Fruit fly (Drosophila melanogaster): ENCODE results near the gene RpL26.

RpL26 gene

dm6 chr3L:18881613-18882012 is 17.1 kb upstream of the RpL26 start:
- no peak for TF ChIP-seq cnc (optimal IDR thresholded peaks at IDR 0.05)
- TF ChIP-seq kay (GFP tag; ENCODE audit: borderline replicate concordance) = no peak
- no peak for TF ChIP-seq CG12768 (GFP tag; optimal IDR thresholded peaks at IDR 0.05)
- TF ChIP-seq cic (GFP tag; optimal IDR thresholded peaks at IDR 0.05) = no peak

DNA sequence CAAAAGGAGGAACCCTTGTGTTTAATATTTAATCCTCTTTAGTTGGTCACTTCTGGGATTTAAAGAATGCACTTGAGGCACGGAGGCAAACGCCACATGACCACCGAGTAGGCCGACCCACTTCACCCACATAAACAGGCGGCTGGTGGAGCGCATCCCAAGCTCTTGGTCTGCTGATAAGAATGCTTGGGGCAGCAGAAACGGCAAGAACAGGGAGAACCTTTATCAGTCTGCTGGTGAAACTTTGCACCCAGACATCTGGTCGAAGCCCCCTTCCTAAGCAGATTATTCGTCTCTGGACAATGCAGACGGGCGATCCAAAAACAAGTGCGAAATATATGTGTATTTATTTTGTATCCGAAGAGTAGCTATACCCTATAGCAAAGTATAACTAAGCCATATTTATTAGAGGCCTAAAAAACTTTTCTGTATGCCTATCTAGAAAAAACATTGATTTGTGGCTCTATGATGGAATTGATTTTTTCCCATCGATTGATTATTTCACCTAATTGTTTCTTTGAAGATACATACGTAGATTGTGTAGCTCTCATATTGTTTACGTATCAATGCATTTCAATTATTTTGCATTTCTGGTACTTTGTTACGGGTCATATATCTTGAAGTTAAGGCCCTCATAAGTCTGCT is 9.3 kb upstream of the RpL26 start:
- no peak for TF ChIP-seq cnc (optimal IDR thresholded peaks at IDR 0.05)
- TF ChIP-seq pad (GFP tag; optimal IDR thresholded peaks at IDR 0.05) = no peak
- no peak for TF ChIP-seq bab1 (GFP tag; optimal IDR thresholded peaks at IDR 0.05)
- TF ChIP-seq CG12768 (GFP tag; optimal IDR thresholded peaks at IDR 0.05) = peak; percentile 50
- TF ChIP-seq CG5204 (GFP tag; optimal IDR thresholded peaks at IDR 0.05) = no peak
- TF ChIP-seq Hr96 (GFP tag; optimal IDR thresholded peaks at IDR 0.05) = no peak
- no peak for TF ChIP-seq kay (GFP tag; ENCODE audit: borderline replicate concordance)
- no peak for TF ChIP-seq CG7045 (GFP tag; optimal IDR thresholded peaks at IDR 0.05)
- TF ChIP-seq CG14711 (tag; optimal IDR thresholded peaks at IDR 0.05) = no peak
- no peak for TF ChIP-seq CG33017 (tag; optimal IDR thresholded peaks at IDR 0.05)
- TF ChIP-seq cic (GFP tag; optimal IDR thresholded peaks at IDR 0.05) = peak; percentile 51
- peak; percentile 50 for TF ChIP-seq tj (GFP tag; optimal IDR thresholded peaks at IDR 0.05)
- no peak for TF ChIP-seq Crg-1 (GFP tag; optimal IDR thresholded peaks at IDR 0.05)
- TF ChIP-seq ovo (GFP tag; optimal IDR thresholded peaks at IDR 0.05) = no peak
- TF ChIP-seq Clk (GFP tag; optimal IDR thresholded peaks at IDR 0.05) = no peak
- no peak for TF ChIP-seq toe (GFP tag; optimal IDR thresholded peaks at IDR 0.05)
- TF ChIP-seq Mnt (GFP tag; optimal IDR thresholded peaks at IDR 0.05) = no peak
- no peak for TF ChIP-seq CG7101 (tag; optimal IDR thresholded peaks at IDR 0.05)

DNA sequence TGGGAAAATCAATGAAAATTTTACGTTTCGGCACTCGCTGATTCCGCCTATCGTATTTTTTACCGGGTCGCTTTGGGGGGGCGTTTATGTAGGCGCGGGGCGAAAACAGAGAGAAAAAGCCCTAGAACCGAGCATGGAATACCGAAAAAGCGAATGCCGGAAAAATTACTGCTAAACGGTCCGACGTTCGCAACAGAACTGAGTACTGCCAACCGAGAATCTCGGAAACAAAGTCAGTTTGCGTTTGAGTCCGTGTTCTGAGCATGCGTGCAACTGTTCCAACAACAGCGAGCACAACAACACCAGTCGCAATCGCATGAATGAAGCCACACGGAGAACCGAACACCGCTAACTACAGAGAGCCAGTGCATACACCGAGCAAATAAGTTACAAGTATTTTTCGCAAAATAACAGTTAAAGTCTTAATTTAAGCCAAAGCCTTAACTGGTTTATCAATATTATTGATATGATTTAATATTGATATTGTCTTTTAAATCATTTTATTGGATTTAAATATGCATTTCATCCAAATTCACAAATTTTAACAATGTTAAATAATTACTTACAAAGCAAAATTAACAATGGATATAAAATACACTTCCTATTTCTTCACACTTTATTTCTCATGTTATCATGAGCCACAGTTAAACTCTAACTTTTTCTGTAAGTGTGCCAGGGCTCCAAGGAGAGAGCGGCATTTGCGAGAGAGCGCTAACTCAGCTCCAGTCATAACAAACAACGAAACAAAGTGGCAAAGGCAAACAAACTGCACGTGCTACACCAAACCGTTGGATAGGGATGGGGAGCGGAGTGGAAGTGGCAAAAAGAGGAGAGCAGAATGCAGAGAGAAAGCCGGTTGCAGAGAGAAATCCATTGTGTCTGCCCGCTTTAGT is 8.1 kb upstream of the RpL26 start, which contains the start of gene CG3961:
TSS of gene CG3961 (minus strand) at position 201 of the 893 bp plus-strand sequence.
- TF ChIP-seq CG7045 (GFP tag; optimal IDR thresholded peaks at IDR 0.05) (peak; percentile 97), CG33017 (tag; optimal IDR thresholded peaks at IDR 0.05) (peak; percentile 94), Mnt (GFP tag; optimal IDR thresholded peaks at IDR 0.05) (peak; percentile 84), bab1 (GFP tag; optimal IDR thresholded peaks at IDR 0.05) (peak; percentile 93), Clk (GFP tag; optimal IDR thresholded peaks at IDR 0.05) (peak; percentile 84), toe (GFP tag; optimal IDR thresholded peaks at IDR 0.05) (peak; percentile 91), tj (GFP tag; optimal IDR thresholded peaks at IDR 0.05) (peak; percentile 90), pad (GFP tag; optimal IDR thresholded peaks at IDR 0.05) (peak; percentile 89), Crg-1 (GFP tag; optimal IDR thresholded peaks at IDR 0.05) (peak; percentile 76), kay (GFP tag; ENCODE audit: borderline replicate concordance) (peak; percentile 90), CG5204 (GFP tag; optimal IDR thresholded peaks at IDR 0.05) (peak; percentile 93), CG14711 (tag; optimal IDR thresholded peaks at IDR 0.05) (peak; percentile 87), ovo (GFP tag; optimal IDR thresholded peaks at IDR 0.05) (peak; percentile 82), cic (GFP tag; optimal IDR thresholded peaks at IDR 0.05) (peak; percentile 93), CG12768 (GFP tag; optimal IDR thresholded peaks at IDR 0.05) (peak; percentile 94), cnc (optimal IDR thresholded peaks at IDR 0.05) (no peak), Hr96 (GFP tag; optimal IDR thresholded peaks at IDR 0.05) (peak; percentile 80), CG7101 (tag; optimal IDR thresholded peaks at IDR 0.05) (peak; percentile 91), CG1620 (GFP tag; optimal IDR thresholded peaks at IDR 0.05) (peak; percentile 83), CG11617 (GFP tag; optimal IDR thresholded peaks at IDR 0.05) (peak; percentile 98)

dm6 chr3L:18891986-18892385 is 6.7 kb upstream of the RpL26 start, which contains the start of gene NijB:
TSS of gene NijB (plus strand) at chr3L:18892383.
- TF ChIP-seq CG11617 (GFP tag; optimal IDR thresholded peaks at IDR 0.05) (no peak), kay (GFP tag; ENCODE audit: borderline replicate concordance) (no peak), bab1 (GFP tag; optimal IDR thresholded peaks at IDR 0.05) (no peak), Hr96 (GFP tag; optimal IDR thresholded peaks at IDR 0.05) (no peak), toe (GFP tag; optimal IDR thresholded peaks at IDR 0.05) (no peak), CG1620 (GFP tag; optimal IDR thresholded peaks at IDR 0.05) (no peak), tj (GFP tag; optimal IDR thresholded peaks at IDR 0.05) (no peak), CG14711 (tag; optimal IDR thresholded peaks at IDR 0.05) (no peak), Mnt (GFP tag; optimal IDR thresholded peaks at IDR 0.05) (no peak), CG33017 (tag; optimal IDR thresholded peaks at IDR 0.05) (no peak), CG7101 (tag; optimal IDR thresholded peaks at IDR 0.05) (no peak), cic (GFP tag; optimal IDR thresholded peaks at IDR 0.05) (no peak), pad (GFP tag; optimal IDR thresholded peaks at IDR 0.05) (no peak), CG5204 (GFP tag; optimal IDR thresholded peaks at IDR 0.05) (no peak), cnc (optimal IDR thresholded peaks at IDR 0.05) (no peak), Crg-1 (GFP tag; optimal IDR thresholded peaks at IDR 0.05) (no peak), ovo (GFP tag; optimal IDR thresholded peaks at IDR 0.05) (no peak), Clk (GFP tag; optimal IDR thresholded peaks at IDR 0.05) (no peak), CG7045 (GFP tag; optimal IDR thresholded peaks at IDR 0.05) (no peak), CG12768 (GFP tag; optimal IDR thresholded peaks at IDR 0.05) (no peak)

DNA sequence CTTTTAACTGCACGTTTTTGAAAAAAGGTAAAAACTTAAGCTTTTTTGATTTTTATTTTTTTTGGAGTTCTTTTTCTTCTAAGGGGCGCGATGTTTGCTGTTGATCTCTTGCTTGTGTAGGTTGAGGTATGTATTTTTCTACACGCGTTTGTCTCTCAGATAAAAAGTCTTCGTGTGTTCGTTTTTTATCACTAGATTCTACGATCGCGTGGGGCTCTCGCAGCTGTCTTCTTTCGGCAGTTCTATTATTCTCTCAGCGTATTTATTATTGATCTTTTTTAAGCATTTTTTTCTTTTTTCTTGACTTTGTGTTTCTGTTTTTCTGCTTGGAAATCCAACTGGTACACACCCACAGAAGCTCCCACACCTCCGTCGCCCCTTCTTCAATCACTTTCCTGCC is 3.6 kb upstream of the RpL26 start:
- TF ChIP-seq bab1 (GFP tag; optimal IDR thresholded peaks at IDR 0.05) = no peak
- no peak for TF ChIP-seq Clk (GFP tag; optimal IDR thresholded peaks at IDR 0.05)
- no peak for TF ChIP-seq CG14711 (tag; optimal IDR thresholded peaks at IDR 0.05)
- peak; percentile 14 for TF ChIP-seq cic (GFP tag; optimal IDR thresholded peaks at IDR 0.05)
- TF ChIP-seq pad (GFP tag; optimal IDR thresholded peaks at IDR 0.05) = peak; percentile 26
- TF ChIP-seq CG11617 (GFP tag; optimal IDR thresholded peaks at IDR 0.05) = no peak

All from whole organism, adult.